Worm (Caenorhabditis elegans): Measurements from ENCODE around the gene srlf-34.

ce11 chrII:10345012-10345411 lies 32.9 kb downstream of the srlf-34 start, which contains the start of gene pro-2:
- TF ChIP-seq ref-1 (GFP tag; conservative IDR thresholded peaks at IDR 0.05) = no peak
- no peak for TF ChIP-seq klf-2 (GFP tag; conservative IDR thresholded peaks at IDR 0.05)
- TF ChIP-seq ztf-23 (GFP tag; IDR thresholded peaks at IDR 0.05) = no peak
- no peak for TF ChIP-seq T22C8.4 (GFP tag; IDR thresholded peaks at IDR 0.05)
- TF ChIP-seq tab-1 (GFP tag; IDR thresholded peaks at IDR 0.05) = no peak
- no peak for TF ChIP-seq flt-1 (GFP tag; IDR thresholded peaks at IDR 0.05)
- TF ChIP-seq med-1 (GFP tag; optimal IDR thresholded peaks at IDR 0.05; ENCODE audit: insufficient read depth) = no peak
- TF ChIP-seq ztf-29 (GFP tag; IDR thresholded peaks at IDR 0.05) = no peak
- TF ChIP-seq cog-1 (tag; optimal IDR thresholded peaks at IDR 0.05) = no peak

All from whole organism, midembryonic.